Fruit fly (Drosophila melanogaster) Kc167 (cell line): Measurements from ENCODE around the gene rdog.

Experiments used
- Myc ChIP-seq: fragments of >200 bp; optimal IDR thresholded peaks from 2 replicates; lab custom pipeline; 2017; ENCODE audit warnings: missing external identifiers
- Sin3A ChIP-seq: fragments of >200 bp; optimal IDR thresholded peaks from 2 replicates; lab custom pipeline; 2018; ENCODE audit warnings: missing external identifiers
- h ChIP-seq: fragments of >200 bp; optimal IDR thresholded peaks from 3 replicates; lab custom pipeline; 2018; ENCODE audit warnings: missing external identifiers
- insv ChIP-seq: fragments of >200 bp; optimal IDR thresholded peaks from 3 replicates; lab custom pipeline; 2018; ENCODE audit warnings: missing external identifiers
- psq ChIP-seq: fragments of >200 bp; optimal IDR thresholded peaks from 2 replicates; lab custom pipeline; 2017; ENCODE audit warnings: missing external identifiers
- ttk ChIP-seq: sonication (Bioruptor generic); optimal IDR thresholded peaks from 2 replicates; lab custom pipeline; 2017; ENCODE audit warnings: missing external identifiers

DNA sequence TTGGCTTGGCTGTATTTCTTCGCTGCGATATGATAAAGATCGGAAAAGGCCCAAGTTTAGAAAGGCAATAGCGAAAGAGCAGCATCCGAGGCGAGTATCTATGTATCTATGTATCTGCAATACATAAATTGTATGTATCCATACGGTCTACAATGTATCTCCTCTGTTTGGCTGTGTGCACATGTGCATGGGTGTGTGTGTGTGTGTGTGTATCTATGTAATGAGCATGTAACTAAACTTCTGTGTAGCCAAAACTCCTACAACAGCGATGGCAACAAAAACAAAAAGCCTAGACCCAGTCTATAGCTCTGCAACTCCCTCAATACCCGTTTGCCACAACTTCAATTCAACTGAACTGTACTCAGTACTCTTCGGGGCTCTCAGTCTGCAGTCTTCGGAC, 52.2 kb downstream of the rdog start:
- TF ChIP-seq psq (lab: Kevin White, UChicago) (no peak), Sin3A (lab: Kevin White, UChicago) (no peak), h (lab: Kevin White, UChicago) (no peak), insv (lab: Kevin White, UChicago) (no peak), Myc (lab: Kevin White, UChicago) (no peak), ttk (lab: Kevin White, UChicago) (no peak)
